Fruit fly (Drosophila melanogaster) S2 (cell line): ENCODE data around the gene CG4829.

Experiments
- CG8478 ChIP-seq: fragments of >200 bp; optimal IDR thresholded peaks from 2 replicates; lab custom pipeline; 2018
- CTCF ChIP-seq, 2 experiments: fragments of >200 bp; optimal IDR thresholded peaks; 2 replicates each; lab custom pipeline; 2018

DNA sequence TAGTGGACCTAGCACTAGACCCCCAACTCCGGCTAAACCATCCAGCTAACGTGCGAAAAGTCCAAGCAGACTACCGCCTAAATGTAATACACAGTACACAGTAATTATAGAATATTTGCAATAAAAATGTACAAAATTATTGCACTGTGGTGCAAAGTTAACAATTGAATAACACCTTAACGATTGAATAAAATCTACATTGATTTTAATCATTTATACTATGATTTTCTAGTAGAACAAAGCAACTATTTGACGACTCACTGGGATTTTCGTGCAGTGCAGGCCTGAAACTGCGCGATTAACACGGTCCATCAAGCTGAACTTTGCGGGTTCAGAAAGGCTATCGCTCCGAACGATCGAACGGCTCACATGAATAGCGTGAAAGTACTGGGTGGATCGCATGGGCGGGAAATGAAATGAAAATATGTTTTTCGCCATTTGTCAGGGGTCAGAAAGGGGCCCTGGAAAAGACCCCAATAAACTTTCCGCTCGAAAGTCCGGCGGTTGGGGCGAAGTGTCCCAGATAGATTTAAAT lies 33.3 kb upstream of the CG4829 start:
- TF ChIP-seq CTCF (optimal IDR thresholded peaks at IDR 0.05; lab: Kevin White, UChicago) (no peak), CG8478 (no peak)
